Fruit fly (Drosophila melanogaster): Measurements from ENCODE around the gene CG4829.

The CG4829 gene

DNA sequence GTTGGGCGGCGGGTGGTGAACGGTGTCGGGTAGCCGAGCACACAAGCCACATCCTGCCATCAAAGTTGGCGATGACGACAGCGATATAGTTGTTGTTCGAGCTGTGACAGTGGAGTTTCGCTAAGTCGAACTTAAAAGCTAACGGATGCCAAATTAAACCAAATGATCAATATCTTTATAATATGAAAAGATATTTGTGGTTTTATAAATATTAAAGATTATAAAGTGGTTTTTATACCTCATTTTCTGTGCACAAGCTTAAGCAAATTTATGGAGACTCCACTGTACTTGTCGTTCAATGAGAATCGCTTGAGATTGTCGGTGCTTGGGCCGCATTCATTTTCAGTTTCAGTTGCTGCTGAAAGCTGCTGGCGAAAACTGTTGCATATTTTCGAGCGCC is 10.6 kb downstream of the CG4829 start (continued):
- TF ChIP-seq nom (GFP tag; optimal IDR thresholded peaks at IDR 0.05) (peak; percentile 34), CG2202 (tag; optimal IDR thresholded peaks at IDR 0.05) (no peak), crol (GFP tag; IDR thresholded peaks at IDR 0.05) (no peak), CG11723 (GFP tag; optimal IDR thresholded peaks at IDR 0.05) (no peak), zfh2 (GFP tag; optimal IDR thresholded peaks at IDR 0.05) (no peak), CG7745 (tag; optimal IDR thresholded peaks at IDR 0.05) (no peak), danr (GFP tag; IDR thresholded peaks at IDR 0.05) (no peak), CG1024 (GFP tag; IDR thresholded peaks at IDR 0.05) (no peak), knrl (GFP tag; IDR thresholded peaks at IDR 0.05; ENCODE audit: partially characterized antibody) (no peak), CG1233 (GFP tag; optimal IDR thresholded peaks at IDR 0.05) (peak; percentile 11), HLH4C (GFP tag; IDR thresholded peaks at IDR 0.05; ENCODE audit: partially characterized antibody) (no peak), B-H1 (GFP tag; IDR thresholded peaks at IDR 0.05) (peak; percentile 21; the same call in 1 of the 3 replicates), Rx (GFP tag; IDR thresholded peaks at IDR 0.05) (peak; percentile 36; the same call in 1 of the 2 replicates), luna (GFP tag; optimal IDR thresholded peaks at IDR 0.05) (no peak), CG30431 (GFP tag; optimal IDR thresholded peaks at IDR 0.05) (no peak), PHDP (tag; optimal IDR thresholded peaks at IDR 0.05) (peak; percentile 66), CG13296 (GFP tag; optimal IDR thresholded peaks at IDR 0.05) (peak; percentile 32), CG16863 (GFP tag; optimal IDR thresholded peaks at IDR 0.05) (no peak), CG15073 (GFP tag; optimal IDR thresholded peaks at IDR 0.05) (no peak), aop (GFP tag; IDR thresholded peaks at IDR 0.05) (no peak), C15 (GFP tag; IDR thresholded peaks at IDR 0.05) (no peak), z (GFP tag; IDR thresholded peaks at IDR 0.05) (no peak), Spps (tag; optimal IDR thresholded peaks at IDR 0.05) (no peak), ATbp (GFP tag; optimal IDR thresholded peaks at IDR 0.05) (peak; percentile 61), Mes4 (GFP tag; optimal IDR thresholded peaks at IDR 0.05) (no peak), CG2116 (GFP tag; optimal IDR thresholded peaks at IDR 0.05) (peak; percentile 13), CG14441 (GFP tag; IDR thresholded peaks at IDR 0.05) (peak; percentile 76), dimm (GFP tag; IDR thresholded peaks at IDR 0.05) (peak; percentile 27; the same call in 1 of the 2 replicates), CG9215 (GFP tag; IDR thresholded peaks at IDR 0.05) (peak; percentile 16; the same call in 1 of the 2 replicates), HLH3B (GFP tag; IDR thresholded peaks at IDR 0.05) (peak; percentile 72), ab (GFP tag; optimal IDR thresholded peaks at IDR 0.05) (no peak), Nf-YB (GFP tag; optimal IDR thresholded peaks at IDR 0.05) (peak; percentile 3), chinmo (GFP tag; IDR thresholded peaks at IDR 0.05; ENCODE audit: partially characterized antibody) (no peak), Adf1 (GFP tag; IDR thresholded peaks at IDR 0.05) (no peak), CG17385 (GFP tag; optimal IDR thresholded peaks at IDR 0.05) (peak; percentile 50), slou (GFP tag; optimal IDR thresholded peaks at IDR 0.05) (peak; percentile 9)

DNA sequence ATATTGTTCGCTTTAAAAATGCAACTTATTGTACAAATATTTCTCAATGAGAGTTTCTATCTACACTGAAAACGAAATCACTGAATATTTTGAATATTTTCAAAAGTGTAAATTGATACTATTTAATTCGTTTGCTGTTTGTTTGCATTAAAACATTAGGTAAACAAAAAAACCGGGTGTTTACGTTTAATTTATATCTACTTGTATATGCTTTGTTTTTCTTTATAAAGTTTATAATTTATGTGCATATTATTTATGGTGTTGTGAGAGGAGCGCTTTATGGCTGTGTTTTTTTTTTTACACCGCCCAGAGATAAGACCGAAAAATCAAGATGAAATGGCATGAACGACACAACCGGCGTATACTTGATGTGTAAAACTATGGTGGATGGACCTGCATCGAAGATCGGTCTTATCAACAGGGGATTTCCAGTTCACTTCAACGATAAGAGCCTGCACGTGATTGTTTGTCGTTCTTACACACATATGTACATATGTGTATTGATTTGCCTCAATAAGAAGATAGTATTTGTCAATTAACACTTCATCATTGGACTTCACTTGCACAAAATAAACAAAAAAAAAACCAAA is 18.0 kb downstream of the CG4829 start:
- no peak for TF ChIP-seq CG14441 (GFP tag; IDR thresholded peaks at IDR 0.05)
- TF ChIP-seq tna (GFP tag; IDR thresholded peaks at IDR 0.05; ENCODE audit: partially characterized antibody) = no peak
- TF ChIP-seq salm (tag; optimal IDR thresholded peaks at IDR 0.05) = no peak
- TF ChIP-seq CG3838 (GFP tag; optimal IDR thresholded peaks at IDR 0.05) = no peak
- peak; percentile 13 for TF ChIP-seq grau (tag; optimal IDR thresholded peaks at IDR 0.05)
- no peak for TF ChIP-seq chif (GFP tag; optimal IDR thresholded peaks at IDR 0.05)
- TF ChIP-seq CG10959 (GFP tag; IDR thresholded peaks at IDR 0.05) = no peak
- TF ChIP-seq sens (GFP tag) = peak; percentile 42
- TF ChIP-seq CG8290 (GFP tag; optimal IDR thresholded peaks at IDR 0.05) = no peak
- TF ChIP-seq CG8290 (tag; optimal IDR thresholded peaks at IDR 0.05) = no peak
- TF ChIP-seq stwl (tag; optimal IDR thresholded peaks at IDR 0.05) = no peak
- TF ChIP-seq fu2 (GFP tag; optimal IDR thresholded peaks at IDR 0.05) = no peak
- no peak for TF ChIP-seq ind (GFP tag; optimal IDR thresholded peaks at IDR 0.05)
- TF ChIP-seq Asciz (GFP tag; optimal IDR thresholded peaks at IDR 0.05) = no peak
- TF ChIP-seq zfh2 (GFP tag; optimal IDR thresholded peaks at IDR 0.05) = no peak
- TF ChIP-seq CG13287 (GFP tag; IDR thresholded peaks at IDR 0.05; ENCODE audit: partially characterized antibody) = no peak
- TF ChIP-seq Hand (GFP tag; optimal IDR thresholded peaks at IDR 0.05) = no peak
- no peak for TF ChIP-seq Dad (GFP tag; optimal IDR thresholded peaks at IDR 0.05)
- no peak for TF ChIP-seq CG6175 (GFP tag; IDR thresholded peaks at IDR 0.05)

All from whole organism, embryonic.